Worm (Caenorhabditis elegans) whole organism, mixed stage, embryonic: ENCODE measurements around the gene dhs-5.

ENCODE experiments used
- M03D4.4 ChIP-seq: sonication (generic microtip); optimal IDR thresholded peaks from 2 replicates; lab custom pipeline; 2017; ENCODE audit warnings: mild to moderate bottlenecking, missing genetic modification characterization, missing compliant biosample characterization
- bed-3 ChIP-seq: fragments of 200-800 bp; sonication (Bioruptor generic); optimal IDR thresholded peaks from 3 replicates; lab custom pipeline; 2018; ENCODE audit warnings: mild to moderate bottlenecking, missing genetic modification characterization, moderate library complexity, missing compliant biosample characterization
- blmp-1 ChIP-seq: fragments of 150-350 bp; optimal IDR thresholded peaks from 2 replicates; lab custom pipeline; 2014; ENCODE audit warnings: missing biosample characterization, missing genetic modification characterization
- ceh-39 ChIP-seq: fragments of 150-350 bp; optimal IDR thresholded peaks from 2 replicates; lab custom pipeline; 2014; ENCODE audit warnings: missing biosample characterization, missing genetic modification characterization
- ceh-43 ChIP-seq: fragments of 200-800 bp; sonication (Bioruptor generic); optimal IDR thresholded peaks from 2 replicates; lab custom pipeline; 2018; ENCODE audit warnings: mild to moderate bottlenecking, missing genetic modification characterization, moderate library complexity, missing compliant biosample characterization
- ceh-83 ChIP-seq: fragments of 200-800 bp; sonication (Bioruptor generic); optimal IDR thresholded peaks from 2 replicates; lab custom pipeline; 2018; ENCODE audit warnings: mild to moderate bottlenecking, missing genetic modification characterization, missing compliant biosample characterization
- ces-1 ChIP-seq: fragments of 150-350 bp; optimal IDR thresholded peaks from 2 replicates; lab custom pipeline; 2014; ENCODE audit warnings: missing biosample characterization, missing genetic modification reagents, missing genetic modification characterization
- cnd-1 ChIP-seq: fragments of 200-800 bp; sonication (Bioruptor generic); optimal IDR thresholded peaks from 2 replicates; lab custom pipeline; 2018; ENCODE audit warnings: mild to moderate bottlenecking, missing genetic modification characterization, missing compliant biosample characterization
- drap-1 ChIP-seq: fragments of 200-800 bp; sonication (Bioruptor generic); optimal IDR thresholded peaks from 3 replicates; lab custom pipeline; 2018; ENCODE audit warnings: mild to moderate bottlenecking, missing genetic modification characterization, missing compliant biosample characterization
- elt-1 ChIP-seq: sonication (generic microtip); optimal IDR thresholded peaks from 2 replicates; lab custom pipeline; 2017; ENCODE audit warnings: missing genetic modification characterization, mild to moderate bottlenecking, missing compliant biosample characterization, antibody characterized with exemption, moderate library complexity, borderline replicate concordance; ENCODE audit not compliant: insufficient read depth
- flh-1 ChIP-seq: fragments of 200-800 bp; sonication (Bioruptor generic); optimal IDR thresholded peaks from 2 replicates; lab custom pipeline; 2018; ENCODE audit warnings: mild to moderate bottlenecking, missing genetic modification characterization, moderate library complexity, missing compliant biosample characterization
- ham-2 ChIP-seq: fragments of 200-800 bp; sonication (Bioruptor generic); optimal IDR thresholded peaks from 2 replicates; lab custom pipeline; 2018; ENCODE audit warnings: mild to moderate bottlenecking, missing genetic modification characterization, missing compliant biosample characterization
- hlh-1 ChIP-seq: fragments of 150-350 bp; optimal IDR thresholded peaks from 2 replicates; lab custom pipeline; 2014; ENCODE audit warnings: missing biosample characterization, missing genetic modification reagents, missing genetic modification characterization
- lin-13 ChIP-seq: fragments of 150-350 bp; optimal IDR thresholded peaks from 2 replicates; lab custom pipeline; 2014; ENCODE audit warnings: missing biosample characterization, missing genetic modification characterization
- lin-32 ChIP-seq: fragments of 200-800 bp; sonication (Bioruptor generic); optimal IDR thresholded peaks from 2 replicates; lab custom pipeline; 2018; ENCODE audit warnings: mild to moderate bottlenecking, missing genetic modification characterization, missing compliant biosample characterization
- mab-5 ChIP-seq: fragments of 150-350 bp; optimal IDR thresholded peaks from 2 replicates; lab custom pipeline; 2014; ENCODE audit warnings: missing biosample characterization, missing genetic modification characterization
- mep-1 ChIP-seq: fragments of 150-350 bp; optimal IDR thresholded peaks from 2 replicates; lab custom pipeline; 2017; ENCODE audit warnings: missing biosample characterization, missing genetic modification reagents, missing genetic modification characterization, inconsistent platforms
- mls-2 ChIP-seq: sonication (generic microtip); optimal IDR thresholded peaks from 2 replicates; lab custom pipeline; 2016; ENCODE audit warnings: mild to moderate bottlenecking, missing genetic modification characterization, moderate library complexity, missing compliant biosample characterization
- nhr-12 ChIP-seq: fragments of 150-350 bp; optimal IDR thresholded peaks from 2 replicates; lab custom pipeline; 2014; ENCODE audit warnings: missing biosample characterization, missing genetic modification characterization
- nhr-2 ChIP-seq: fragments of 150-350 bp; optimal IDR thresholded peaks from 2 replicates; lab custom pipeline; 2014; ENCODE audit warnings: missing biosample characterization, missing genetic modification characterization
- nhr-237 ChIP-seq: fragments of 150-350 bp; optimal IDR thresholded peaks from 2 replicates; lab custom pipeline; 2014; ENCODE audit warnings: missing biosample characterization, missing genetic modification characterization
- nhr-28 ChIP-seq: fragments of 150-350 bp; optimal IDR thresholded peaks from 2 replicates; lab custom pipeline; 2014; ENCODE audit warnings: missing biosample characterization, missing genetic modification characterization
- nhr-76 ChIP-seq: sonication (generic microtip); optimal IDR thresholded peaks from 2 replicates; lab custom pipeline; 2017; ENCODE audit warnings: missing biosample characterization, missing genetic modification characterization
- pha-4 ChIP-seq: fragments of 150-350 bp; optimal IDR thresholded peaks from 2 replicates; lab custom pipeline; 2018; ENCODE audit warnings: missing biosample characterization, missing genetic modification reagents, missing genetic modification characterization
- snpc-4 ChIP-seq: fragments of 150-350 bp; optimal IDR thresholded peaks from 2 replicates; lab custom pipeline; 2014; ENCODE audit warnings: missing biosample characterization, missing genetic modification characterization
- sptf-1 ChIP-seq: sonication (generic microtip); optimal IDR thresholded peaks from 2 replicates; lab custom pipeline; 2017; ENCODE audit warnings: mild to moderate bottlenecking, missing genetic modification characterization, moderate library complexity, missing compliant biosample characterization
- tbx-8 ChIP-seq: fragments of 200-800 bp; sonication (Bioruptor generic); optimal IDR thresholded peaks from 2 replicates; lab custom pipeline; 2018; ENCODE audit warnings: mild to moderate bottlenecking, missing genetic modification characterization, moderate library complexity, missing compliant biosample characterization
- unc-120 ChIP-seq: sonication (generic microtip); optimal IDR thresholded peaks from 2 replicates; lab custom pipeline; 2017; ENCODE audit warnings: missing genetic modification characterization, missing compliant biosample characterization; ENCODE audit not compliant: poor library complexity, severe bottlenecking
- unc-39 ChIP-seq: fragments of 150-350 bp; optimal IDR thresholded peaks from 2 replicates; lab custom pipeline; 2014; ENCODE audit warnings: missing biosample characterization, missing genetic modification characterization
- unc-62 ChIP-seq: fragments of 150-350 bp; optimal IDR thresholded peaks from 2 replicates; lab custom pipeline; 2014; ENCODE audit warnings: missing biosample characterization, missing genetic modification reagents, missing genetic modification characterization
- ztf-11 ChIP-seq: fragments of 150-350 bp; optimal IDR thresholded peaks from 2 replicates; lab custom pipeline; 2014; ENCODE audit warnings: missing biosample characterization, missing genetic modification characterization

Gene dhs-5

DNA sequence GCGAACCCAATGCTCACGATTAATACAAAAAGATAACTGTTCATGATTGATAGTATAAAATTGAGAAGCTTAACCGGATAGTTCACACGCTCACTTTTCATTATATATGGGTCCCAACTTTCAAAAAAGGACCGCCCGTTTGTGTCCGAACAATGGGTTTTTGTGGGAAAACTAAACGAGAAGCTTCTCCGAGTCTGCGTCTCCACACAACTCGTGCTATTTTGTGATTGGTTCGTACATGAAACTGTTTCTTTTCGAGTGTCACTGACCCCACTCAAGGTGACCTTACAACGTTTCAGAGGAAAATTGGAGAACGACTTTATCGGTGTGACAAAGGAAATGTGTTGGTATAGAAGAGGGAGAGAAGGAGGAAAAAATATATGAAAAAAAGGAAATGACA lies 16.8 kb upstream of the dhs-5 start, which contains the start of gene dct-5:
Gene dct-5 (minus strand): TSS at position 101 of the 400 bp plus-strand sequence.
- TF ChIP-seq ceh-39 (tag; lab: Kevin White, UChicago) (no peak), mab-5 (no peak), flh-1 (no peak), lin-32 (GFP tag; lab: Kevin White, UChicago) (no peak), cnd-1 (tag; lab: Kevin White, UChicago) (no peak), nhr-2 (tag; lab: Kevin White, UChicago) (no peak), nhr-76 (tag; lab: Kevin White, UChicago) (no peak), ceh-83 (GFP tag; lab: Kevin White, UChicago) (no peak), nhr-237 (no peak), ztf-11 (tag; lab: Kevin White, UChicago) (no peak), bed-3 (no peak), pha-4 (no peak), unc-120 (tag; lab: Kevin White, UChicago) (no peak), nhr-28 (tag; lab: Kevin White, UChicago) (no peak), unc-39 (tag; lab: Kevin White, UChicago) (no peak), M03D4.4 (tag; lab: Kevin White, UChicago) (no peak), ham-2 (GFP tag; lab: Kevin White, UChicago) (no peak)

DNA sequence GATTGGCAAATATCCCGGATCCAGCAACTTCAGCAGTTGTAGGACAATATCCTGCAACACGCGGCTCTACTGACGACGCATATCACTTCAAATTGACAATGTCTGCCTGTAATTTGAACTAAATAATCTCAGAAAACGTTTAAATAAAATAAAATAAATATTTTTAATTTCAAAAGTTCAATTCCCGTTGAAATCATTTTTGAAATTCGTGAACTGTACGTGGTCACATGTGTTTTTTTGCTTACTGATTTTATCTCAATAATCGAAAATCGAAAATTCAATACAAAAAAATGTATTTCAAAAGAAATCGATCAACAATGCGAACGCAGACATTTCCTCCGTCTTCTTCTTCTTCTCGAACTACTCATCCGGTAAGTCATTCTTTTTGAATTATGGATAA lies 16.1 kb upstream of the dhs-5 start, which contains the start of gene F07F6.1:
Gene F07F6.1 (plus strand): TSS at position 301 of the 400 bp plus-strand sequence.
- no peak for TF ChIP-seq elt-1
- TF ChIP-seq, all 35 proteins: peak for 0

DNA sequence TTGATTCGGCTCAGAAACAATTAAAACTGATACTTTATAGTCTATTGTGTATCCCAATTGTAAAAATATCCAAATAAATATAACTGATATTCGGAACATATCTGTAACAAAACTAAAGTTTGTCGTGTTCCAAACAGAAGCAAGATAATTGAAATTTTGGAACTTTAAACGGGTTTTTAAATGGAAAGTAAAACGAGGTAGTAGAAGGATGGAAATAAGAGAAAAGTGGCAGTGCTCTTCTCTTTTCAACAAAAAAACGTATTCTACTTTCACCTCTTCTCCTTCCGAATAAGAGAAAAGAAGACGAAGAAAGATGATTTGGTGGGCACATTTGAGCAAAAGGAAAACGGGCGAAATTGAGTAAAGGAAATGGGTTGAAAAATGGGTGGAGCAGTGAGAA lies 7.1 kb upstream of the dhs-5 start, which contains the start of gene nmr-1:
Gene nmr-1 (minus strand): TSS at position 101 of the 400 bp plus-strand sequence.
- no peak for TF ChIP-seq nhr-28 (tag; lab: Kevin White, UChicago)
- no peak for TF ChIP-seq ztf-11 (tag; lab: Kevin White, UChicago)
- no peak for TF ChIP-seq ceh-83 (GFP tag; lab: Kevin White, UChicago)
- no peak for TF ChIP-seq nhr-76 (tag; lab: Kevin White, UChicago)
- no peak for TF ChIP-seq pha-4
- TF ChIP-seq sptf-1 (tag; lab: Kevin White, UChicago): no peak
- TF ChIP-seq flh-1: no peak
- TF ChIP-seq mab-5: no peak
- no peak for TF ChIP-seq lin-32 (GFP tag; lab: Kevin White, UChicago)
- TF ChIP-seq blmp-1 (tag; lab: Kevin White, UChicago): no peak
- TF ChIP-seq ces-1 (GFP tag; lab: Kevin White, UChicago): no peak
- TF ChIP-seq tbx-8 (GFP tag; lab: Kevin White, UChicago): no peak
- no peak for TF ChIP-seq unc-62 (GFP tag; lab: Kevin White, UChicago)
- TF ChIP-seq ham-2 (GFP tag; lab: Kevin White, UChicago): no peak
- no peak for TF ChIP-seq ceh-39 (tag; lab: Kevin White, UChicago)
- no peak for TF ChIP-seq nhr-2 (tag; lab: Kevin White, UChicago)
- no peak for TF ChIP-seq nhr-12 (tag; lab: Kevin White, UChicago)
- TF ChIP-seq lin-13 (tag; lab: Kevin White, UChicago): no peak
- no peak for TF ChIP-seq bed-3

DNA sequence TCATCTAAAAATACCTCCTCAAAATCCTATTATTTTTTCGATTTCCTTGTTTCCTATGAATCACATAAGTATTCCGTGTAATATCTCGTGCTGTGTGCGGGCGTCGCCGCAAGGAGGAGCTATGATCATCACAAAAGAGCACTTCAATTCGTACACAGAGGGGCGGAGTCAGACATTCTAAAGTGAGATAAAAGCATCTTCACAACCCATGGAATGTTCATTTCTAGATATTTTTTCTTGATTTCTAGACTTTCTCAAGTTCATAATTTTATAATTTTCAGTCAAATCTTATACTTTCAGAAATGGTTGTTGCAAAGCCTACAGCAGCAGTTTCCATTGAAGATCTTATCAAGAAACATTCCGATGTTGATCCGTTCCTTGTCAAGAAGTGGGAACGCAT lies 6.3 kb upstream of the dhs-5 start, which contains the start of gene cex-1:
Gene cex-1 (plus strand): TSS at position 301 of the 400 bp plus-strand sequence.
- TF ChIP-seq ceh-43 (no peak), ceh-39 (tag; lab: Kevin White, UChicago) (no peak), pha-4 (no peak), nhr-12 (tag; lab: Kevin White, UChicago) (no peak), ces-1 (GFP tag; lab: Kevin White, UChicago) (no peak)

DNA sequence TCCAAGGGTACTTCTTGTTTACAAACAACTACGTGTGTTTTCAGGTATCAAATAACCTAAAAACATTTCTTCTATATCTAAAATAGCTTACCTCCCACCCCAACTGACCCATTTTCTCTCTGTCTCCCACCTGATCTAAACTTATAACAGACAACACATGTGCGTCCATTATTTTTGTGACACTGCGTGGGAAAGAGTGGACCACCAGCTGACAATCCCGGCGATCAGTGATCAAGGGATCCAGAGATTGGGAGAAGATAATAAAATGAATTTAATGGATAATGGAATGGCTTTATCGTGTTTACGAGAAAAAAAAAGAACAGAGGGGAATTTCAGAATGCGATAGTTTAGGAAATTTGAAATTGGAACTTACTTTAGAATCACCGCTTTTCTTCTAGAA lies 4.4 kb upstream of the dhs-5 start:
- TF ChIP-seq flh-1: no peak
- TF ChIP-seq hlh-1 (tag; lab: Kevin White, UChicago): peak; percentile 87
- no peak for TF ChIP-seq mab-5
- no peak for TF ChIP-seq nhr-76 (tag; lab: Kevin White, UChicago)
- TF ChIP-seq bed-3: no peak
- TF ChIP-seq unc-62 (GFP tag; lab: Kevin White, UChicago): peak; percentile 8
- TF ChIP-seq snpc-4 (tag; lab: Kevin White, UChicago): no peak
- TF ChIP-seq ztf-11 (tag; lab: Kevin White, UChicago): no peak
- no peak for TF ChIP-seq ces-1 (GFP tag; lab: Kevin White, UChicago)
- TF ChIP-seq pha-4: no peak

DNA sequence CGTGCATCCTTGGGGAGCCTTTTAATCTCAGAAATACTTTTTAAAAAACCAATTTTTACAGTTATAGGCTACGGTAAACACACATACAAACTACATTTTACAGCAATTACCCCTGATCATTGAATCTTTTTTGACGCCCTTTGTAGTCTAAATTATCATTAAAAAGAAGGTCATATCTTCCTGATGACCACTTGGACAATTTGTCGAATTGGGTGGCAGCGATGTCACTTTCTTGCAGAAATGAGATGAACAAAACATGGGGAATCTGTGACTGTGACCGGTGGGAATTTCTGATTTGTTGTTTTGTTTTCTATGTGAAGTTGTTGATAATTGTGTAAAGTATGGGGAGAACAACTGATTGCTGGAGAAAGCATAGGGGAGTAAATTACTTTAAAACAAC lies 4.0 kb upstream of the dhs-5 start:
- no peak for TF ChIP-seq pha-4
- TF ChIP-seq ztf-11 (tag; lab: Kevin White, UChicago): no peak
- no peak for TF ChIP-seq ceh-43
- TF ChIP-seq bed-3: no peak
- TF ChIP-seq nhr-28 (tag; lab: Kevin White, UChicago): no peak
- no peak for TF ChIP-seq nhr-12 (tag; lab: Kevin White, UChicago)
- no peak for TF ChIP-seq tbx-8 (GFP tag; lab: Kevin White, UChicago)
- TF ChIP-seq lin-13 (tag; lab: Kevin White, UChicago): no peak
- no peak for TF ChIP-seq nhr-76 (tag; lab: Kevin White, UChicago)
- TF ChIP-seq sptf-1 (tag; lab: Kevin White, UChicago): no peak
- TF ChIP-seq flh-1: no peak
- TF ChIP-seq mep-1 (tag; lab: Kevin White, UChicago): no peak
- TF ChIP-seq ceh-39 (tag; lab: Kevin White, UChicago): no peak
- TF ChIP-seq mls-2 (tag; lab: Kevin White, UChicago): no peak
- no peak for TF ChIP-seq nhr-237
- TF ChIP-seq unc-120 (tag; lab: Kevin White, UChicago): no peak
- TF ChIP-seq unc-62 (GFP tag; lab: Kevin White, UChicago): no peak
- TF ChIP-seq drap-1 (GFP tag; lab: Kevin White, UChicago): no peak
- TF ChIP-seq, all 35 proteins: peak for 0
